Fruit fly (Drosophila melanogaster) whole organism, prepupa: ENCODE data around the gene ZnT77C.

Experiments used
- Blimp-1 ChIP-seq: fragments of 200-800 bp; sonication (Bioruptor generic); optimal IDR thresholded peaks from 3 replicates; lab custom pipeline; 2017; ENCODE audit warnings: missing biosample characterization, missing genetic modification characterization, mild to moderate bottlenecking, moderate library complexity, missing genetic modification reagents
- CG11294 ChIP-seq: fragments of 200-800 bp; sonication (Bioruptor generic); IDR thresholded peaks from 2 replicates; pipeline ENCODE4 v1.3.6; 2022; ENCODE audit warnings: missing biosample characterization, missing genetic modification characterization
- CG16779 ChIP-seq: fragments of 200-800 bp; sonication (Bioruptor generic); optimal IDR thresholded peaks from 3 replicates; lab custom pipeline; 2017; ENCODE audit warnings: missing biosample characterization, mild to moderate bottlenecking, missing genetic modification characterization
- CG34406 ChIP-seq: fragments of 200-800 bp; sonication (Bioruptor generic); optimal IDR thresholded peaks from 3 replicates; lab custom pipeline; 2016; ENCODE audit warnings: missing biosample characterization, missing genetic modification characterization
- CG6163 ChIP-seq: fragments of 200-800 bp; sonication (Bioruptor generic); IDR thresholded peaks from 3 replicates; pipeline ENCODE4 v1.3.6; 2022; ENCODE audit warnings: missing biosample characterization, missing genetic modification characterization
- CG6854 ChIP-seq: fragments of 200-800 bp; sonication (Bioruptor generic); optimal IDR thresholded peaks from 2 replicates; lab custom pipeline; 2017; ENCODE audit warnings: missing biosample characterization, mild to moderate bottlenecking, missing genetic modification characterization
- CG8119 ChIP-seq: fragments of 200-800 bp; sonication (Bioruptor generic); IDR thresholded peaks from 3 replicates; pipeline ENCODE4 v1.3.6; 2022; ENCODE audit warnings: missing biosample characterization, missing genetic modification characterization
- Ets96B ChIP-seq: fragments of 200-800 bp; optimal IDR thresholded peaks from 2 replicates; lab custom pipeline; 2019; ENCODE audit warnings: missing biosample characterization, mild to moderate bottlenecking, missing genetic modification characterization, moderate library complexity
- Hr39 ChIP-seq: fragments of 200-800 bp; sonication (Bioruptor generic); optimal IDR thresholded peaks from 2 replicates; lab custom pipeline; 2016; ENCODE audit warnings: missing biosample characterization, missing genetic modification characterization
- OdsH ChIP-seq: fragments of 200-800 bp; sonication (Bioruptor generic); optimal IDR thresholded peaks from 3 replicates; lab custom pipeline; 2016; ENCODE audit warnings: missing biosample characterization, missing genetic modification characterization
- Sox15 ChIP-seq: fragments of 200-800 bp; sonication (Bioruptor generic); optimal IDR thresholded peaks from 3 replicates; lab custom pipeline; 2016; ENCODE audit warnings: missing biosample characterization, missing genetic modification characterization
- achi ChIP-seq: fragments of 200-800 bp; sonication (Bioruptor generic); optimal IDR thresholded peaks from 3 replicates; lab custom pipeline; 2016; ENCODE audit warnings: missing biosample characterization, missing genetic modification characterization
- net ChIP-seq: fragments of 200-800 bp; sonication (Bioruptor generic); optimal IDR thresholded peaks from 3 replicates; lab custom pipeline; 2016; ENCODE audit warnings: missing biosample characterization, missing genetic modification characterization
- vri ChIP-seq: fragments of 200-800 bp; sonication (Bioruptor generic); optimal IDR thresholded peaks from 3 replicates; lab custom pipeline; 2016; ENCODE audit warnings: missing biosample characterization, mild to moderate bottlenecking, missing genetic modification characterization

DNA sequence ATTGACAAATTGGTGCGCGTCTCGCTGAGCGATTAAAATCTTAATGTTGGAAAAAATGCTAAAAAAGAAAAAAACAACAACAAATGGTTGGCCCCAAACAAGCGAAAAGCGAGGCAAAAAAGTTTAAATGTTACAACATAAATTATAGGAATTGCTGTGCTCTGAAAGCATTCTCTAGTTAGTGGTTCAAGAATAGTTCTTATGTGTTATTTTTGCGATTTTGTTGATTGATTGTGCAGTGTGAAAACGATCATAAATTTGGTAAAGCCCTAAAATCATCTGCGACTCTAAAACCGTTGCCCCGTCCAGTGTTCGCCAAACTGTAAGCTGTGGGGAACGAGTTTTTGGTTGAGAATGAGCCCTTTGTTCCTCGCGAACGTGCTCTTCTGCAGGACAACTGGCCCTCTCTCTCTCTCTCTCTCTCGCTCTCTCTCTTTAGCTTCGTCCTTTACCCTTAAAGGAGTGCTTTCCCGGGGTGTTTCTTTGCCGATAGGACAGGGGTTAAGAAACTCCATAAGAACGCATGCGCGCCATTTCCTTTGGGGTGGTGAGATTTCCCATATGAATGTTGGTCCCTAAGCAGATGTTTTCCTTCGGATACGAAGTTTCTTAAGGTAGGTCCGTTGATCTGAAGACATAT lies 51.9 kb downstream of the ZnT77C start:
- TF ChIP-seq CG16779 (tag; lab: Kevin White, UChicago) (no peak), vri (GFP tag; lab: Kevin White, UChicago) (no peak), Sox15 (no peak), Ets96B (tag; lab: Kevin White, UChicago) (no peak), Blimp-1 (GFP tag; lab: Kevin White, UChicago) (no peak), CG34406 (GFP tag; lab: Kevin White, UChicago) (no peak), CG6163 (no peak), net (GFP tag; lab: Kevin White, UChicago) (no peak), CG11294 (GFP tag; lab: Robert Waterston, UW) (no peak), Hr39 (no peak), achi (GFP tag; lab: Kevin White, UChicago) (no peak), OdsH (no peak), CG6854 (no peak), CG8119 (GFP tag; lab: Robert Waterston, UW) (no peak)
